Fruit fly (Drosophila melanogaster) whole organism, wandering third instar larva: ENCODE measurements around the gene CG46310.

ENCODE experiments used
- Abd-B ChIP-seq: fragments of >200 bp; optimal IDR thresholded peaks from 2 replicates; lab custom pipeline; 2017; ENCODE audit warnings: missing biosample characterization, missing genetic modification characterization
- CG9705 ChIP-seq: fragments of 200-800 bp; sonication (Bioruptor generic); optimal IDR thresholded peaks from 2 replicates; lab custom pipeline; 2018; ENCODE audit warnings: missing biosample characterization, mild to moderate bottlenecking, missing genetic modification characterization
- Dfd ChIP-seq: fragments of >200 bp; optimal IDR thresholded peaks from 2 replicates; lab custom pipeline; 2017; ENCODE audit warnings: missing biosample characterization, missing genetic modification characterization
- Dif ChIP-seq: fragments of 200-275, 200-300 bp; sonication (Bioruptor generic); optimal IDR thresholded peaks from 2 replicates; lab custom pipeline; 2018; ENCODE audit warnings: missing biosample characterization, missing genetic modification characterization; ENCODE audit not compliant: partially characterized antibody
- GATAd ChIP-seq: sonication (Bioruptor generic); optimal IDR thresholded peaks from 2 replicates; lab custom pipeline; 2016; ENCODE audit warnings: missing biosample characterization, missing genetic modification characterization
- HLH106 ChIP-seq: fragments of 200-800 bp; optimal IDR thresholded peaks from 3 replicates; lab custom pipeline; 2019; ENCODE audit warnings: missing biosample characterization, mild to moderate bottlenecking, missing genetic modification characterization, moderate library complexity
- Hr78 ChIP-seq: fragments of >200 bp; optimal IDR thresholded peaks from 2 replicates; lab custom pipeline; 2017; ENCODE audit warnings: missing biosample characterization, missing genetic modification characterization
- Hr83 ChIP-seq: fragments of 200-300 bp; sonication (Bioruptor generic); optimal IDR thresholded peaks from 2 replicates; lab custom pipeline; 2016; ENCODE audit warnings: missing biosample characterization, mild to moderate bottlenecking, missing genetic modification characterization, moderate library complexity; ENCODE audit not compliant: poor library complexity, severe bottlenecking
- Jra ChIP-seq: sonication (Bioruptor generic); optimal IDR thresholded peaks from 2 replicates; lab custom pipeline; 2016; ENCODE audit warnings: missing biosample characterization, missing genetic modification characterization
- Mio ChIP-seq: sonication (Bioruptor generic); optimal IDR thresholded peaks from 2 replicates; lab custom pipeline; 2016; ENCODE audit warnings: missing biosample characterization, missing genetic modification characterization
- Myc ChIP-seq: fragments of >200 bp; optimal IDR thresholded peaks from 2 replicates; lab custom pipeline; 2017
- N ChIP-seq: fragments of >200 bp; optimal IDR thresholded peaks from 2 replicates; lab custom pipeline; 2018; ENCODE audit warnings: missing biosample characterization, missing external identifiers, missing genetic modification characterization
- OdsH ChIP-seq: fragments of 200-800 bp; sonication (Bioruptor generic); optimal IDR thresholded peaks from 2 replicates; lab custom pipeline; 2016; ENCODE audit warnings: missing biosample characterization, mild to moderate bottlenecking, missing genetic modification characterization
- Rel ChIP-seq, 2 experiments: fragments of 200-800 bp; sonication (Bioruptor generic) in 1 of 2; optimal IDR thresholded peaks; 2 replicates in 1 of 2; 3 replicates in 1 of 2; lab custom pipeline; 2016 to 2019; ENCODE audit warnings: mild to moderate bottlenecking in 2 of 2, missing biosample characterization in 2 of 2, missing genetic modification characterization in 2 of 2, moderate library complexity in 1 of 2
- Sp1 ChIP-seq: fragments of 200-800 bp; sonication (Bioruptor generic); optimal IDR thresholded peaks from 3 replicates; lab custom pipeline; 2019; ENCODE audit warnings: missing biosample characterization, mild to moderate bottlenecking, missing genetic modification characterization, moderate library complexity
- Vsx2 ChIP-seq: fragments of 200-300, 225-300 bp; sonication (Bioruptor generic); optimal IDR thresholded peaks from 2 replicates; lab custom pipeline; 2018; ENCODE audit warnings: missing biosample characterization, missing genetic modification characterization; ENCODE audit not compliant: partially characterized antibody
- brk ChIP-seq: fragments of 200-800 bp; sonication (Bioruptor generic); optimal IDR thresholded peaks from 2 replicates; lab custom pipeline; 2016; ENCODE audit warnings: missing biosample characterization, mild to moderate bottlenecking, missing genetic modification characterization
- dl ChIP-seq, 2 experiments: fragments of 175-275, 200-275 bp in 1 of 2; fragments of 200-275 bp in 1 of 2; sonication (Bioruptor generic); optimal IDR thresholded peaks; lab custom pipeline; 2018; ENCODE audit warnings: mild to moderate bottlenecking in 2 of 2, missing biosample characterization in 2 of 2, missing genetic modification characterization in 2 of 2, moderate library complexity in 2 of 2; ENCODE audit not compliant: partially characterized antibody in 2 of 2, insufficient read depth in 1 of 2
- dmrt93B ChIP-seq: fragments of 200-800 bp; sonication (Bioruptor generic); optimal IDR thresholded peaks from 2 replicates; lab custom pipeline; 2018; ENCODE audit warnings: missing biosample characterization, mild to moderate bottlenecking, missing genetic modification characterization
- dsf ChIP-seq: sonication (Bioruptor generic); optimal IDR thresholded peaks from 2 replicates; lab custom pipeline; 2016; ENCODE audit warnings: missing biosample characterization, missing genetic modification characterization, borderline replicate concordance
- ey ChIP-seq: fragments of 200-800 bp; sonication (Bioruptor generic); optimal IDR thresholded peaks from 2 replicates; lab custom pipeline; 2016; ENCODE audit warnings: missing biosample characterization, missing genetic modification characterization
- foxo ChIP-seq, 2 experiments: fragments of 200-800 bp; sonication (Bioruptor generic); optimal IDR thresholded peaks; 2 replicates in 1 of 2; 3 replicates in 1 of 2; lab custom pipeline; 2016 to 2017; ENCODE audit warnings: missing biosample characterization in 2 of 2, missing genetic modification characterization in 2 of 2
- fru ChIP-seq: fragments of 200-800 bp; sonication (Bioruptor generic); optimal IDR thresholded peaks from 3 replicates; lab custom pipeline; 2016; ENCODE audit warnings: missing biosample characterization, mild to moderate bottlenecking, missing genetic modification characterization
- h ChIP-seq: fragments of 200-800 bp; sonication (Bioruptor generic); optimal IDR thresholded peaks from 3 replicates; lab custom pipeline; 2016; ENCODE audit warnings: missing biosample characterization, mild to moderate bottlenecking, missing genetic modification characterization
- jim ChIP-seq: fragments of 175-275, 200-325 bp; sonication (Bioruptor generic); optimal IDR thresholded peaks from 2 replicates; lab custom pipeline; 2016; ENCODE audit warnings: missing biosample characterization, mild to moderate bottlenecking, missing genetic modification characterization
- lola ChIP-seq: fragments of >200 bp; optimal IDR thresholded peaks from 2 replicates; lab custom pipeline; 2017; ENCODE audit warnings: missing biosample characterization, missing genetic modification characterization
- pan ChIP-seq: fragments of >200 bp; optimal IDR thresholded peaks from 2 replicates; lab custom pipeline; 2017
- psq ChIP-seq: fragments of 200-800 bp; sonication (Bioruptor generic); optimal IDR thresholded peaks from 3 replicates; lab custom pipeline; 2017; ENCODE audit warnings: missing biosample characterization, mild to moderate bottlenecking, missing genetic modification characterization, moderate library complexity
- rgr ChIP-seq: fragments of 200-800 bp; sonication (Bioruptor generic); optimal IDR thresholded peaks from 3 replicates; lab custom pipeline; 2016; ENCODE audit warnings: missing biosample characterization, mild to moderate bottlenecking, missing genetic modification characterization
- sv ChIP-seq: fragments of 200-800 bp; sonication (Bioruptor generic); optimal IDR thresholded peaks from 3 replicates; lab custom pipeline; 2016; ENCODE audit warnings: missing biosample characterization, missing genetic modification characterization
- tai ChIP-seq: sonication (Bioruptor generic); optimal IDR thresholded peaks from 2 replicates; lab custom pipeline; 2016; ENCODE audit warnings: missing biosample characterization, missing genetic modification characterization
- usp ChIP-seq: fragments of >200 bp; optimal IDR thresholded peaks from 2 replicates; lab custom pipeline; 2017; ENCODE audit warnings: missing biosample characterization, missing genetic modification characterization
- woc ChIP-seq: sonication (Bioruptor generic); optimal IDR thresholded peaks from 2 replicates; lab custom pipeline; 2016; ENCODE audit warnings: missing biosample characterization, mild to moderate bottlenecking, missing genetic modification characterization

CG46310 gene

dm6 chr3R:23156865-23157515 is 16.7 kb upstream of the CG46310 start:
- TF ChIP-seq HLH106: peak; percentile 12
- TF ChIP-seq rgr (GFP tag; lab: Kevin White, UChicago): no peak
- no peak for TF ChIP-seq ey (GFP tag; lab: Kevin White, UChicago)
- TF ChIP-seq pan: no peak
- TF ChIP-seq h (GFP tag; lab: Kevin White, UChicago): peak; percentile 22
- peak; percentile 99 for TF ChIP-seq psq (GFP tag; lab: Kevin White, UChicago)
- no peak for TF ChIP-seq fru (GFP tag; lab: Kevin White, UChicago)
- no peak for TF ChIP-seq dsf
- TF ChIP-seq brk (GFP tag; lab: Kevin White, UChicago): no peak
- TF ChIP-seq lola (GFP tag; lab: Kevin White, UChicago): no peak
- no peak for TF ChIP-seq jim (GFP tag; lab: Kevin White, UChicago)
- TF ChIP-seq dmrt93B: no peak
- peak; percentile 8 for TF ChIP-seq Jra (GFP tag; lab: Kevin White, UChicago)
- peak; percentile 31 for TF ChIP-seq Sp1
- peak; percentile 3 for TF ChIP-seq OdsH (GFP tag; lab: Kevin White, UChicago)
- TF ChIP-seq Abd-B (GFP tag; lab: Kevin White, UChicago): peak; percentile 35
- peak; percentile 8 for TF ChIP-seq Dif
- peak; percentile 72 for TF ChIP-seq Rel (GFP tag; optimal IDR thresholded peaks at IDR 0.05; lab: Kevin White, UChicago)
- TF ChIP-seq Rel (tag; optimal IDR thresholded peaks at IDR 0.05; lab: Kevin White, UChicago): peak; percentile 69
- peak in 1 of 2 experiments; percentile 21 for TF ChIP-seq dl (GFP tag; optimal IDR thresholded peaks at IDR 0.05; lab: Kevin White, UChicago; ENCODE audit: insufficient read depth in 1 of 2, partially characterized antibody in 2 of 2)
- TF ChIP-seq N (GFP tag; lab: Kevin White, UChicago): peak; percentile 72
- TF ChIP-seq usp: no peak

DNA sequence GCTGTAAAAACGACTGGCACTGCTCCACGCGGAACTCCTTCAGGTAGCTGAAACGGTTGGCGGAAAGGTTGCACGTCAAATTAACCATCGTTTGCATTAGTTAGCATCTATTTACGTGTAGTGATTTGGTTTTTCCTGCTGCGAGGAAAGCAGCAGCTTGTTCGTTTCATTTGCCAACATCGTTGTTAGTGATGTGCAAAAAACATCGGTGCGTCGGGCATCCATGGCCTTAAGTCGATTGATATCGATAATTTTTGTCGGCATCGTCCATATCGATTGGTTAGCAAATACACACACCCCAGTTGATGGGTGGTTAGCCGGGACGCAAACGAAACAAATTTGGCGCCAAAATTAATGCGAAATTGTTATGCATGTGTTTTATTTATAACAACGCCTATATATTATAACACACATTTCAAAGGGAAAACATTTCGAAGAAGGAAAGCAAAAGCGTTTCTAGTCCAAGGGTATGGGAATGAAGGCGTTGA is 16.0 kb upstream of the CG46310 start, which contains the start of gene unk:
Gene unk (minus strand): TSS at position 199 of the 488 bp plus-strand sequence.
- TF ChIP-seq HLH106: peak; percentile 6
- no peak for TF ChIP-seq Rel (GFP tag; optimal IDR thresholded peaks at IDR 0.05; lab: Kevin White, UChicago)
- no peak for TF ChIP-seq Rel (tag; optimal IDR thresholded peaks at IDR 0.05; lab: Kevin White, UChicago)
- TF ChIP-seq Myc (lab: Kevin White, UChicago): peak; percentile 9
- peak; percentile 37 for TF ChIP-seq Hr83
- peak; percentile 33 for TF ChIP-seq h (GFP tag; lab: Kevin White, UChicago)

DNA sequence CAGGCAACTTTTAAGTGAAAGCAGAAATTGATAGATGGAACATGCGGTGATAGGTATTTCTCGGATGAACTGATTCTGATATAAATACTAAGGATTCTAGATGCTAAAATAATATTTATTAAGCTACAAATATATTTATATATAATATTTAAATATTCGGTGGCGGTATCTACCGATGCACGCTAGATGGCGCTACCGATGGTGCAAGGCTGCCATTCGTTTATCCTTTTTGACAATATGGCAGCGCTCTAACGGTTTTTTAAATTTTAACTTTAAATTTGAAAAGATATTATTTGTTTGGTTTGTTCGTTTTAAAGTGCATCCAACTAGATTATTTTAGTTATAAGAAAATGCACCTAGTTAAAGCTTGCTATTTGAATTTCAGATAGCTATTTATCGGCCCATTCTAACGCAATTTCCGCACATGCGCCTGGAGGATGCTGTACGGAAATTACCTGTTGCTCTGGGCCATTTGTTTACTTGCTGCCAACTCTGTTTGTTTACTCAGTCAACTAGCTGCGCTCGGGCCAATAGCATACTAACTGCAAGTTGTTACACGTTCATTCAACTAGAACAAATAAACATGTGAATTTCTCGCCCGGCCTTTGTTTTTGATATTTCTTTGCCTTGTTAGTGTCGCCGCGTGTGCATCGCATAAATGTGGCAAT is 14.2 kb upstream of the CG46310 start, which contains the start of gene VhaAC39-2:
Gene VhaAC39-2 (minus strand): TSS at position 28 of the 668 bp plus-strand sequence.
- TF ChIP-seq dsf (no peak), Myc (lab: Kevin White, UChicago) (no peak), foxo (GFP tag; optimal IDR thresholded peaks at IDR 0.05; lab: Kevin White, UChicago) (peak in 1 of 2 experiments; percentile 10)

dm6 chr3R:23161288-23161870 is 12.3 kb upstream of the CG46310 start, which contains the start of gene CG13829:
CG13829 (minus strand) TSS chr3R:23161338.
- TF ChIP-seq dmrt93B (no peak), Vsx2 (GFP tag; lab: Kevin White, UChicago) (peak; percentile 93), Hr78 (GFP tag; lab: Kevin White, UChicago) (no peak), lola (GFP tag; lab: Kevin White, UChicago) (no peak), Rel (GFP tag; optimal IDR thresholded peaks at IDR 0.05; lab: Kevin White, UChicago) (no peak), Rel (tag; optimal IDR thresholded peaks at IDR 0.05; lab: Kevin White, UChicago) (peak; percentile 91), Mio (GFP tag; lab: Kevin White, UChicago) (no peak), N (GFP tag; lab: Kevin White, UChicago) (no peak), dl (GFP tag; optimal IDR thresholded peaks at IDR 0.05; lab: Kevin White, UChicago; ENCODE audit: insufficient read depth in 1 of 2, partially characterized antibody in 2 of 2) (no peak), woc (GFP tag; lab: Kevin White, UChicago) (no peak), Dif (no peak), fru (GFP tag; lab: Kevin White, UChicago) (no peak), Myc (lab: Kevin White, UChicago) (no peak), pan (no peak), rgr (GFP tag; lab: Kevin White, UChicago) (no peak), jim (GFP tag; lab: Kevin White, UChicago) (no peak), HLH106 (no peak), Dfd (GFP tag; lab: Kevin White, UChicago) (no peak), GATAd (GFP tag; lab: Kevin White, UChicago) (no peak), CG9705 (GFP tag; lab: Kevin White, UChicago) (no peak), tai (no peak), brk (GFP tag; lab: Kevin White, UChicago) (no peak), Hr83 (no peak), OdsH (GFP tag; lab: Kevin White, UChicago) (no peak), h (GFP tag; lab: Kevin White, UChicago) (peak; percentile 12), sv (GFP tag; lab: Kevin White, UChicago) (no peak)
- TF ChIP-seq, all 38 proteins: peak for 3
